Fruit fly (Drosophila melanogaster) whole organism, adult: Measurements from ENCODE around the gene Ada2a.

Experiments
- CG12768 ChIP-seq: fragments of 200-800 bp; sonication (Bioruptor generic); optimal IDR thresholded peaks from 2 replicates; lab custom pipeline; 2017; ENCODE audit warnings: missing biosample characterization, missing genetic modification characterization, mild to moderate bottlenecking, moderate library complexity, missing genetic modification reagents
- Hr96 ChIP-seq: fragments of 200-800 bp; sonication (Bioruptor generic); optimal IDR thresholded peaks from 2 replicates; lab custom pipeline; 2016; ENCODE audit warnings: missing biosample characterization, missing genetic modification characterization
- cic ChIP-seq: fragments of 200-800 bp; sonication (Bioruptor generic); optimal IDR thresholded peaks from 2 replicates; lab custom pipeline; 2017; ENCODE audit warnings: missing biosample characterization, mild to moderate bottlenecking, missing genetic modification characterization, moderate library complexity
- toe ChIP-seq: fragments of 200-800 bp; sonication (Bioruptor generic); optimal IDR thresholded peaks from 2 replicates; lab custom pipeline; 2016; ENCODE audit warnings: missing biosample characterization, missing genetic modification characterization

DNA sequence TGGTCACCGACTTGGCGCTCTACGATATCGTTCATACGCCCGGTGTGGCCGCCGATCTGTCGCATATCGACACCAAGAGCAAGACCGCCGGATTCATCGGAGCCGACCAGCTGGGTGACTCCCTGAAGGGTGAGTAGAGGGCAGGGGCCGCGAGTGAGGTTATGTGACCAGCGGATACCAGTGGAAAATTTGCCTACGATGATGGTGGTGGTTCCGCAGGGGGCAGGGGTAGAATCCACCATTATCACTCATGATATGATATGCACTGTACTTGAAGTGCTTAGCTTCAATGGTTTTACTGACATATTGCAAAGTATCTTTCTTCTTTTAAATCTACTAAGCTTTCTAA lies 28.5 kb downstream of the Ada2a start:
- TF ChIP-seq toe (GFP tag; lab: Kevin White, UChicago) (no peak), CG12768 (GFP tag; lab: Kevin White, UChicago) (no peak), cic (GFP tag; lab: Kevin White, UChicago) (no peak), Hr96 (GFP tag; lab: Kevin White, UChicago) (no peak)
